Worm (Caenorhabditis elegans) whole organism, L1 larva: ENCODE results near the gene B0244.6.

Source experiments
- F16B12.6 ChIP-seq: fragments of 150-350 bp; optimal IDR thresholded peaks from 2 replicates; lab custom pipeline; 2014; ENCODE audit warnings: missing biosample characterization, missing genetic modification characterization
- aly-2 ChIP-seq: fragments of 150-350 bp; optimal IDR thresholded peaks from 2 replicates; lab custom pipeline; 2014; ENCODE audit warnings: missing biosample characterization, missing genetic modification characterization
- efl-1 ChIP-seq, 4 experiments: fragments of 150-350 bp; optimal IDR thresholded peaks in 3 of 4; peaks in 1 of 4; 1 replicate in 1 of 4; 2 replicates in 3 of 4; lab custom pipeline; 2014; ENCODE audit warnings: missing biosample characterization in 2 of 4, missing genetic modification characterization in 2 of 4, missing genetic modification reagents in 2 of 4
- grh-1 ChIP-seq: fragments of 200-800 bp; sonication (Bioruptor generic); IDR thresholded peaks from 2 replicates; pipeline ENCODE4 v1.3.6; 2022; ENCODE audit warnings: missing genetic modification reagents, missing genetic modification characterization, missing compliant biosample characterization
- hlh-17 ChIP-seq: fragments of 200-800 bp; sonication (Bioruptor generic); optimal IDR thresholded peaks from 2 replicates; lab custom pipeline; 2018; ENCODE audit warnings: missing genetic modification characterization, mild to moderate bottlenecking, missing compliant biosample characterization, moderate library complexity, borderline replicate concordance
- mep-1 ChIP-seq: fragments of 150-350 bp; optimal IDR thresholded peaks from 2 replicates; lab custom pipeline; 2014; ENCODE audit warnings: missing biosample characterization, missing genetic modification characterization
- nhr-237 ChIP-seq: fragments of 150-350 bp; optimal IDR thresholded peaks from 2 replicates; lab custom pipeline; 2014; ENCODE audit warnings: missing biosample characterization, missing genetic modification characterization
- nhr-77 ChIP-seq: fragments of 150-350 bp; optimal IDR thresholded peaks from 2 replicates; lab custom pipeline; 2014; ENCODE audit warnings: missing biosample characterization, missing genetic modification characterization
- skn-1 ChIP-seq: fragments of 150-350 bp; optimal IDR thresholded peaks from 2 replicates; lab custom pipeline; 2014; ENCODE audit warnings: missing biosample characterization, missing genetic modification characterization
- snpc-4 ChIP-seq: fragments of 150-350 bp; optimal IDR thresholded peaks from 2 replicates; lab custom pipeline; 2014; ENCODE audit warnings: missing biosample characterization, missing genetic modification characterization
- sox-4 ChIP-seq: sonication (generic microtip); optimal IDR thresholded peaks from 2 replicates; lab custom pipeline; 2016; ENCODE audit warnings: missing genetic modification characterization, missing compliant biosample characterization
- unc-130 ChIP-seq: fragments of 150-350 bp; optimal IDR thresholded peaks from 2 replicates; lab custom pipeline; 2017; ENCODE audit warnings: missing biosample characterization, missing genetic modification characterization, inconsistent platforms

ce11 chrIII:5710045-5710444 is 27.8 kb upstream of the B0244.6 start, which contains the start of gene B0336.12:
- no peak for TF ChIP-seq aly-2 (tag; lab: Kevin White, UChicago)
- TF ChIP-seq sox-4 (tag; lab: Kevin White, UChicago), result no peak
- no peak for TF ChIP-seq efl-1 (optimal IDR thresholded peaks at IDR 0.05; lab: Kevin White, UChicago)
- TF ChIP-seq efl-1 (GFP tag; optimal IDR thresholded peaks at IDR 0.05 in 1 of 2; lab: Kevin White, UChicago), result no peak
- no peak for TF ChIP-seq grh-1 (GFP tag; lab: Robert Waterston, UW)
- no peak for TF ChIP-seq unc-130
- TF ChIP-seq F16B12.6 (tag; lab: Kevin White, UChicago), result no peak
- no peak for TF ChIP-seq mep-1 (tag; lab: Kevin White, UChicago)
- no peak for TF ChIP-seq nhr-77 (tag; lab: Kevin White, UChicago)
- no peak for TF ChIP-seq hlh-17 (GFP tag; lab: Kevin White, UChicago)
- TF ChIP-seq snpc-4 (tag; lab: Kevin White, UChicago), result no peak
- TF ChIP-seq nhr-237 (tag; lab: Kevin White, UChicago), result no peak
- no peak for TF ChIP-seq skn-1 (tag; lab: Kevin White, UChicago)
